Worm (Caenorhabditis elegans) whole organism, late embryonic: Measurements from ENCODE around the gene cha-1.

Experiments
- C08G9.2 ChIP-seq: sonication (generic microtip); optimal IDR thresholded peaks from 2 replicates; lab custom pipeline; 2016; ENCODE audit warnings: mild to moderate bottlenecking, missing genetic modification characterization, moderate library complexity, missing compliant biosample characterization
- F13H6.1 ChIP-seq: sonication (generic microtip); optimal IDR thresholded peaks from 2 replicates; lab custom pipeline; 2016; ENCODE audit warnings: missing genetic modification characterization, missing compliant biosample characterization
- T23F11.4 ChIP-seq: fragments of 200-800 bp; sonication (Bioruptor generic); optimal IDR thresholded peaks from 2 replicates; lab custom pipeline; 2018; ENCODE audit warnings: mild to moderate bottlenecking, missing genetic modification characterization, missing compliant biosample characterization
- ahr-1 ChIP-seq: sonication (generic microtip); optimal IDR thresholded peaks from 2 replicates; lab custom pipeline; 2016; ENCODE audit warnings: missing genetic modification characterization, missing compliant biosample characterization
- ceh-14 ChIP-seq: sonication (generic microtip); optimal IDR thresholded peaks from 2 replicates; lab custom pipeline; 2016; ENCODE audit warnings: missing genotype, missing genetic modification characterization, missing compliant biosample characterization
- ceh-19 ChIP-seq: fragments of 200-800 bp; sonication (Bioruptor generic); optimal IDR thresholded peaks from 2 replicates; lab custom pipeline; 2018; ENCODE audit warnings: mild to moderate bottlenecking, missing genetic modification characterization, missing compliant biosample characterization
- ceh-30 ChIP-seq: fragments of 150-350 bp; optimal IDR thresholded peaks from 2 replicates; lab custom pipeline; 2014; ENCODE audit warnings: missing biosample characterization, missing genetic modification characterization
- ceh-31 ChIP-seq: sonication (generic microtip); optimal IDR thresholded peaks from 2 replicates; lab custom pipeline; 2016; ENCODE audit warnings: missing genetic modification characterization, missing compliant biosample characterization
- ceh-34 ChIP-seq: sonication (generic microtip); optimal IDR thresholded peaks from 2 replicates; lab custom pipeline; 2016; ENCODE audit warnings: mild to moderate bottlenecking, missing genetic modification characterization, missing compliant biosample characterization
- ceh-45 ChIP-seq: fragments of 200-800 bp; sonication (Bioruptor generic); IDR thresholded peaks from 2 replicates; pipeline ENCODE4 v1.3.6; 2022; ENCODE audit warnings: missing genetic modification reagents, missing genetic modification characterization, missing compliant biosample characterization
- ceh-48 ChIP-seq: sonication (generic microtip); optimal IDR thresholded peaks from 2 replicates; lab custom pipeline; 2016; ENCODE audit warnings: missing genetic modification characterization, inconsistent platforms, missing compliant biosample characterization
- ceh-9 ChIP-seq: sonication (generic microtip); optimal IDR thresholded peaks from 2 replicates; lab custom pipeline; 2016; ENCODE audit warnings: mild to moderate bottlenecking, missing genetic modification characterization, inconsistent platforms, missing compliant biosample characterization
- che-1 ChIP-seq: sonication (generic microtip); optimal IDR thresholded peaks from 2 replicates; lab custom pipeline; 2016; ENCODE audit warnings: mild to moderate bottlenecking, missing genetic modification characterization, missing compliant biosample characterization
- dmd-4 ChIP-seq: sonication (generic microtip); optimal IDR thresholded peaks from 2 replicates; lab custom pipeline; 2016; ENCODE audit warnings: borderline replicate concordance, missing genetic modification characterization, missing compliant biosample characterization
- dve-1 ChIP-seq: sonication (generic microtip); optimal IDR thresholded peaks from 2 replicates; lab custom pipeline; 2017; ENCODE audit warnings: antibody characterized with exemption, mild to moderate bottlenecking, missing genetic modification characterization, missing compliant biosample characterization
- elt-2 ChIP-seq: sonication (generic microtip); optimal IDR thresholded peaks from 2 replicates; lab custom pipeline; 2016; ENCODE audit warnings: missing genetic modification reagents, missing genetic modification characterization, missing compliant biosample characterization
- ets-4 ChIP-seq: sonication (generic microtip); optimal IDR thresholded peaks from 2 replicates; lab custom pipeline; 2016; ENCODE audit warnings: missing genetic modification characterization, missing compliant biosample characterization
- eyg-1 ChIP-seq: sonication (generic microtip); optimal IDR thresholded peaks from 2 replicates; lab custom pipeline; 2016; ENCODE audit warnings: missing genotype, missing genetic modification characterization, missing compliant biosample characterization
- fax-1 ChIP-seq: sonication (generic microtip); optimal IDR thresholded peaks from 2 replicates; lab custom pipeline; 2016; ENCODE audit warnings: missing genotype, missing genetic modification characterization, missing compliant biosample characterization
- fkh-6 ChIP-seq: sonication (generic microtip); optimal IDR thresholded peaks from 2 replicates; lab custom pipeline; 2016; ENCODE audit warnings: missing genetic modification characterization, missing compliant biosample characterization
- hlh-15 ChIP-seq: sonication (generic microtip); optimal IDR thresholded peaks from 2 replicates; lab custom pipeline; 2016; ENCODE audit warnings: missing genetic modification characterization, missing compliant biosample characterization
- hlh-30 ChIP-seq: sonication (generic microtip); optimal IDR thresholded peaks from 2 replicates; lab custom pipeline; 2017; ENCODE audit warnings: antibody characterized with exemption, missing genetic modification characterization, missing compliant biosample characterization; ENCODE audit not compliant: insufficient read depth
- mec-3 ChIP-seq: sonication (generic microtip); optimal IDR thresholded peaks from 2 replicates; lab custom pipeline; 2016; ENCODE audit warnings: borderline replicate concordance, missing genetic modification characterization, missing compliant biosample characterization
- nhr-11 ChIP-seq: fragments of 150-350 bp; optimal IDR thresholded peaks from 2 replicates; lab custom pipeline; 2014; ENCODE audit warnings: missing biosample characterization, missing genetic modification characterization
- npax-4 ChIP-seq: sonication (generic microtip); optimal IDR thresholded peaks from 2 replicates; lab custom pipeline; 2016; ENCODE audit warnings: missing genetic modification characterization, missing compliant biosample characterization
- odd-2 ChIP-seq: sonication (generic microtip); optimal IDR thresholded peaks from 2 replicates; lab custom pipeline; 2017; ENCODE audit warnings: antibody characterized with exemption, mild to moderate bottlenecking, missing genetic modification characterization, missing compliant biosample characterization
- pag-3 ChIP-seq: sonication (generic microtip); optimal IDR thresholded peaks from 2 replicates; lab custom pipeline; 2016; ENCODE audit warnings: missing compliant biosample characterization, missing genetic modification characterization, borderline replicate concordance
- pha-4 ChIP-seq: fragments of 150-350 bp; optimal IDR thresholded peaks from 2 replicates; lab custom pipeline; 2018; ENCODE audit warnings: missing biosample characterization, missing genetic modification reagents, missing genetic modification characterization
- ref-2 ChIP-seq: sonication (generic microtip); optimal IDR thresholded peaks from 2 replicates; lab custom pipeline; 2016; ENCODE audit warnings: missing genetic modification characterization, missing compliant biosample characterization
- rnt-1 ChIP-seq: sonication (generic microtip); optimal IDR thresholded peaks from 2 replicates; lab custom pipeline; 2016; ENCODE audit warnings: missing genetic modification characterization, missing compliant biosample characterization
- sdc-2 ChIP-seq: sonication (generic microtip); optimal IDR thresholded peaks from 2 replicates; lab custom pipeline; 2016; ENCODE audit warnings: missing genotype, missing genetic modification characterization, missing compliant biosample characterization
- sox-2 ChIP-seq: fragments of 200-800 bp; sonication (Bioruptor generic); IDR thresholded peaks from 2 replicates; pipeline ENCODE4 v1.3.6; 2022; ENCODE audit warnings: missing genetic modification reagents, missing genetic modification characterization, missing compliant biosample characterization
- unc-55 ChIP-seq: sonication (generic microtip); optimal IDR thresholded peaks from 2 replicates; lab custom pipeline; 2017; ENCODE audit warnings: missing biosample characterization, missing genetic modification reagents, missing genetic modification characterization
- zip-5 ChIP-seq: sonication (generic microtip); optimal IDR thresholded peaks from 2 replicates; lab custom pipeline; 2016; ENCODE audit warnings: missing genetic modification characterization, missing compliant biosample characterization
- ztf-16 ChIP-seq: sonication (generic microtip); optimal IDR thresholded peaks from 2 replicates; lab custom pipeline; 2017; ENCODE audit warnings: missing genetic modification characterization, missing compliant biosample characterization

The cha-1 gene

DNA sequence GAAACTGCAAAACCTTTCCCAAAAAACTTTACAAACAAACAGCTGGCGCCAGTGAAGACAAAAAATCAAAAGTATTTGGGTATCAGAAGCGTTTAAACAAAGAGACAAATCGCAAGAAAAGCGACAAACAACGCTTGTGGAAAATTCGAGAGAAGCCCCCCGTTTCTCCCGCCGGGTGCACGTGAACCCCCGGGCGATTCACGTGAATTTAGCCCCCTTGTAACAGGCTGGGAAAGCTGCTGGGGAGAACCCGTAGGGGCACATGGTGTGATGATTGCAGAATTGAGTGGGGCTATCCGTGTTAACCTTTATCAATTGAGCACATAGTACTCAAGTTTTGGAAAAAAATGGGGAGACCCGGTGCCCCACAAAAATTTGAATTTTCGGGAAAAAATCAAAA, 29.7 kb upstream of the cha-1 start (continued):
- TF ChIP-seq pha-4 = no peak
- no peak for TF ChIP-seq hlh-15 (tag; lab: Kevin White, UChicago)
- TF ChIP-seq che-1 (tag; lab: Kevin White, UChicago) = no peak
- TF ChIP-seq C08G9.2 (tag; lab: Kevin White, UChicago) = no peak
- TF ChIP-seq ets-4 = no peak
- no peak for TF ChIP-seq ceh-34 (tag; lab: Kevin White, UChicago)
- TF ChIP-seq hlh-30 (tag; lab: Kevin White, UChicago) = peak; percentile 30
- no peak for TF ChIP-seq ceh-30 (tag; lab: Kevin White, UChicago)
- no peak for TF ChIP-seq ceh-14 (tag; lab: Kevin White, UChicago)
- TF ChIP-seq fkh-6 = no peak

ce11 chrIV:3653420-3653823, 28.9 kb upstream of the cha-1 start:
- TF ChIP-seq elt-2 (tag; lab: Kevin White, UChicago) = peak; percentile 46
- TF ChIP-seq ahr-1 (tag; lab: Kevin White, UChicago) = no peak
- TF ChIP-seq ref-2 (tag; lab: Kevin White, UChicago) = no peak
- TF ChIP-seq sdc-2 (tag; lab: Kevin White, UChicago) = no peak
- TF ChIP-seq unc-55 (GFP tag; lab: Kevin White, UChicago) = peak; percentile 73
- no peak for TF ChIP-seq dmd-4 (tag; lab: Kevin White, UChicago)
- no peak for TF ChIP-seq T23F11.4
- no peak for TF ChIP-seq sox-2 (GFP tag; lab: Robert Waterston, UW)
- no peak for TF ChIP-seq npax-4
- no peak for TF ChIP-seq pag-3 (tag; lab: Kevin White, UChicago)
- TF ChIP-seq F13H6.1 = no peak
- no peak for TF ChIP-seq zip-5 (tag; lab: Kevin White, UChicago)
- no peak for TF ChIP-seq ceh-14 (tag; lab: Kevin White, UChicago)
- no peak for TF ChIP-seq ceh-45 (GFP tag; lab: Robert Waterston, UW)
- TF ChIP-seq nhr-11 (tag; lab: Kevin White, UChicago) = no peak

DNA sequence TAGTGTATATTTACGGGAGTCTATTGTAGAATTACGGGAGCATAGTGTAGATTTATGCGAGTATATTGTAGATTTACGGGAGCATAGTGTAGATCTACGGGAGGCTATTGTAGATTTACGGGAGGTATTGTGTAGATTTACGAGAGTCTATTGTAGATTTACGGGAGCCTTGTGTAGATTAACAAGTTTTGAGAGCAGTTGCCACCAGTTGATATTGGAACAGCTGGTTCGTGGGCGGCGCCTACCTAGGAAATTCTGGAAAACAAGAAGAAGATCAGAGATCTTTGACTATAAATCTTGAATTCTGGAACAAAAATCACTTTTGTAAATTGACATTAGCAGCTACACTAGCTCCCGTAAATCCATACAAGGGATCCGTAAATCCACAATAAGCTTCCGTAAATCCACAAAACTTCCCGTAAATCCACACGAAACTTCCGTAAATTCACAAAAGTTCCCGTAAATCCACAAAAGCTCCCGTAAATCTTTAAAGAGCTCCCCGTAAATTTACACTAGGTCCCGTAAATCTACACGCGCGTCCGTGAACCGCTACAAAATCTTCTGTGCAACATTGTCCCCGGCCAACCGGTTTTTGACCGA, 28.4 kb upstream of the cha-1 start:
- no peak for TF ChIP-seq ref-2 (tag; lab: Kevin White, UChicago)
- TF ChIP-seq fax-1 (tag; lab: Kevin White, UChicago) = no peak
- TF ChIP-seq ceh-31 (tag; lab: Kevin White, UChicago) = no peak
- no peak for TF ChIP-seq unc-55 (GFP tag; lab: Kevin White, UChicago)
- TF ChIP-seq eyg-1 (tag; lab: Kevin White, UChicago) = no peak
- TF ChIP-seq ztf-16 = no peak
- TF ChIP-seq sox-2 (GFP tag; lab: Robert Waterston, UW) = no peak
- peak; percentile 92 for TF ChIP-seq dve-1

DNA sequence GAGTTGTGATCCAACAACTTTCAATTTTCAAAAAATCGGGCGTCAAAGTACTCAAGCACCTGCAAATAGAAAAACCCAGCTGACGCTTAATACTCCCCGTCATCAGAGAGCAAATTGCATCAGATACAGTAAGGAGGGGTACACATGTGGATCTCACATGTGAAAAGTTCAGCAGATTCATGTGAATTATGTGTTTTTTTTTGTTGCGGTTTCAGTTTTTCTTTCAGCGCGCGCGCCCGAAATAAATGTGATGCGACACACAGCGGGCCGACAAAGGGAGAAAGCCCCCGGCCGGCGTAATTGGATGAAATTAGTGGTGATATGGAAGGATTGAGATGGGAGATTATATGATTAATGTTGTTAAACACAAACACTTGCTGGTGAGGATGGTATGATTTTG, 27.7 kb upstream of the cha-1 start:
- TF ChIP-seq ref-2 (tag; lab: Kevin White, UChicago) = peak; percentile 20
- TF ChIP-seq odd-2 (tag; lab: Kevin White, UChicago) = no peak
- TF ChIP-seq mec-3 = no peak
- no peak for TF ChIP-seq rnt-1 (tag; lab: Kevin White, UChicago)
- no peak for TF ChIP-seq ceh-48 (tag; lab: Kevin White, UChicago)
- no peak for TF ChIP-seq ceh-19 (GFP tag; lab: Kevin White, UChicago)
- no peak for TF ChIP-seq ztf-16
- no peak for TF ChIP-seq ceh-9 (tag; lab: Kevin White, UChicago)
